Fruit fly (Drosophila melanogaster) S2 (cell line): Measurements from ENCODE around the gene Pex3.

ENCODE experiments used
- CG8478 ChIP-seq: fragments of >200 bp; optimal IDR thresholded peaks from 2 replicates; lab custom pipeline; 2018
- CTCF ChIP-seq, 2 experiments: fragments of >200 bp; optimal IDR thresholded peaks; 2 replicates each; lab custom pipeline; 2018

Gene Pex3

dm6 chr3L:15143638-15144600, at the start of gene Pex3, which contains the start of gene CG32147:
Pex3 (plus strand) TSS chr3L:15144355.
CG32147 (minus strand) TSS chr3L:15144059.
- no peak for TF ChIP-seq CG8478 (lab: Kevin White, UChicago)
- TF ChIP-seq CTCF (optimal IDR thresholded peaks at IDR 0.05; lab: Kevin White, UChicago) = peak in 1 of 2 experiments; percentile 20

- TF ChIP-seq CG8478 (lab: Kevin White, UChicago) (no peak), CTCF (optimal IDR thresholded peaks at IDR 0.05; lab: Kevin White, UChicago) (no peak)
Observed at dm6 chr3L:15094589-15095288, 49.4 kb upstream of the Pex3 start, which contains the start of the genes sstn, Plp and GlyRS. sstn (minus strand) TSS chr3L:15094719. Plp (minus strand) TSS chr3L:15094724. GlyRS (plus strand) TSS chr3L:15095142.

- TF ChIP-seq CTCF (optimal IDR thresholded peaks at IDR 0.05; lab: Kevin White, UChicago) = no peak
- TF ChIP-seq CG8478 (lab: Kevin White, UChicago) = no peak
Observed at dm6 chr3L:15097878-15098520, 46.2 kb upstream of the Pex3 start, which contains the start of gene Ctps. Ctps (plus strand) TSS chr3L:15097914.

- TF ChIP-seq CTCF (optimal IDR thresholded peaks at IDR 0.05; lab: Kevin White, UChicago) = no peak
- no peak for TF ChIP-seq CG8478 (lab: Kevin White, UChicago)
Observed at dm6 chr3L:15098659-15099512, 45.3 kb upstream of the Pex3 start.

- TF ChIP-seq CTCF (optimal IDR thresholded peaks at IDR 0.05; lab: Kevin White, UChicago) = no peak
- TF ChIP-seq CG8478 (lab: Kevin White, UChicago) = no peak
Observed at dm6 chr3L:15099541-15099940, 44.6 kb upstream of the Pex3 start.

dm6 chr3L:15100983-15101382, 43.2 kb upstream of the Pex3 start:
- TF ChIP-seq CG8478 (lab: Kevin White, UChicago) (no peak), CTCF (optimal IDR thresholded peaks at IDR 0.05; lab: Kevin White, UChicago) (no peak)

- no peak for TF ChIP-seq CG8478 (lab: Kevin White, UChicago)
Observed at dm6 chr3L:15101639-15102413, 42.3 kb upstream of the Pex3 start.

- TF ChIP-seq CG8478 (lab: Kevin White, UChicago) = no peak
- TF ChIP-seq CTCF (optimal IDR thresholded peaks at IDR 0.05; lab: Kevin White, UChicago) = no peak
Observed at dm6 chr3L:15102669-15103309, 41.4 kb upstream of the Pex3 start.

- TF ChIP-seq CG8478 (lab: Kevin White, UChicago) = no peak
- TF ChIP-seq CTCF (optimal IDR thresholded peaks at IDR 0.05; lab: Kevin White, UChicago) = no peak
Observed at dm6 chr3L:15103988-15104848, 39.9 kb upstream of the Pex3 start.

dm6 chr3L:15104849-15105555, 39.2 kb upstream of the Pex3 start:
- TF ChIP-seq CG8478 (lab: Kevin White, UChicago) (no peak), CTCF (optimal IDR thresholded peaks at IDR 0.05; lab: Kevin White, UChicago) (no peak)
